Worm (Caenorhabditis elegans) whole organism, L4 larva: Measurements from ENCODE around the gene tag-77.

Source experiments
- aha-1 ChIP-seq: fragments of 150-350 bp; peaks from one replicate; lab custom pipeline; 2014; ENCODE audit warnings: missing biosample characterization, missing genetic modification characterization
- ama-1 ChIP-seq: fragments of 150-350 bp; optimal IDR thresholded peaks from 2 replicates; lab custom pipeline; 2014; ENCODE audit warnings: inconsistent platforms, mixed read lengths
- ces-1 ChIP-seq: fragments of 150-350 bp; sonication (generic microtip); optimal IDR thresholded peaks from 4 replicates; lab custom pipeline; 2014; ENCODE audit warnings: missing biosample characterization, missing genetic modification reagents, missing genetic modification characterization
- daf-16 ChIP-seq, 3 experiments: sonication (generic microtip); optimal IDR thresholded peaks; 2 replicates each; lab custom pipeline; 2016 to 2017; ENCODE audit warnings: missing genetic modification characterization in 3 of 3, missing genetic modification reagents in 3 of 3, mild to moderate bottlenecking in 2 of 3, missing compliant biosample characterization in 2 of 3, missing biosample characterization in 1 of 3, moderate library complexity in 1 of 3
- fkh-10 ChIP-seq: fragments of 150-350 bp; optimal IDR thresholded peaks from 2 replicates; lab custom pipeline; 2014; ENCODE audit warnings: missing biosample characterization, missing genetic modification reagents, missing genetic modification characterization
- fos-1 ChIP-seq: fragments of 150-350 bp; optimal IDR thresholded peaks from 2 replicates; lab custom pipeline; 2014; ENCODE audit warnings: missing biosample characterization, missing genetic modification characterization
- lin-38 ChIP-seq: fragments of 200-800 bp; sonication (Bioruptor generic); IDR thresholded peaks from 2 replicates; pipeline ENCODE4 v1.3.6; 2022; ENCODE audit warnings: missing genetic modification reagents, missing genetic modification characterization, missing compliant biosample characterization
- nhr-237 ChIP-seq: sonication (generic microtip); optimal IDR thresholded peaks from 2 replicates; lab custom pipeline; 2017; ENCODE audit warnings: missing biosample characterization, missing genetic modification characterization
- nhr-25 ChIP-seq: sonication (generic microtip); optimal IDR thresholded peaks from 2 replicates; lab custom pipeline; 2017; ENCODE audit warnings: missing genetic modification characterization, mild to moderate bottlenecking, missing compliant biosample characterization, antibody characterized with exemption, moderate library complexity, borderline replicate concordance; ENCODE audit not compliant: insufficient read depth
- nhr-76 ChIP-seq: fragments of 150-350 bp; optimal IDR thresholded peaks from 2 replicates; lab custom pipeline; 2014; ENCODE audit warnings: missing biosample characterization, missing genetic modification characterization
- snpc-4 ChIP-seq: fragments of 150-350 bp; optimal IDR thresholded peaks from 2 replicates; lab custom pipeline; 2014; ENCODE audit warnings: missing biosample characterization, missing genetic modification characterization
- unc-62 ChIP-seq, 3 experiments: fragments of 150-350 bp in 1 of 3; sonication (generic microtip); optimal IDR thresholded peaks in 2 of 3; peaks in 1 of 3; 1 replicate in 1 of 3; 2 replicates in 2 of 3; lab custom pipeline; 2014 to 2017; ENCODE audit warnings: missing biosample characterization in 3 of 3, missing genetic modification characterization in 3 of 3, missing genetic modification reagents in 3 of 3, missing genotype in 1 of 3
- ztf-11 ChIP-seq: fragments of 150-350 bp; optimal IDR thresholded peaks from 2 replicates; lab custom pipeline; 2014; ENCODE audit warnings: missing biosample characterization, missing genetic modification characterization
- ztf-7 ChIP-seq: fragments of 150-350 bp; optimal IDR thresholded peaks from 2 replicates; lab custom pipeline; 2014; ENCODE audit warnings: missing biosample characterization, missing genetic modification characterization

- TF ChIP-seq aha-1 (tag; lab: Kevin White, UChicago) (peak; percentile 94), ces-1 (no peak), ama-1 (no peak), nhr-237 (tag; lab: Kevin White, UChicago) (no peak), daf-16 (GFP tag; optimal IDR thresholded peaks at IDR 0.05; lab: Kevin White, UChicago) (no peak), daf-16 (tag; optimal IDR thresholded peaks at IDR 0.05; lab: Kevin White, UChicago) (no peak), snpc-4 (tag; lab: Kevin White, UChicago) (no peak), nhr-76 (tag; lab: Kevin White, UChicago) (no peak), fkh-10 (no peak), fos-1 (tag; lab: Kevin White, UChicago) (no peak), unc-62 (GFP tag; optimal IDR thresholded peaks at IDR 0.05 in 1 of 2; lab: Kevin White, UChicago) (no peak), unc-62 (tag; optimal IDR thresholded peaks at IDR 0.05; lab: Kevin White, UChicago) (no peak), lin-38 (GFP tag; lab: Robert Waterston, UW) (no peak), ztf-11 (tag; lab: Kevin White, UChicago) (no peak), nhr-25 (tag; lab: Kevin White, UChicago) (peak; percentile 18), ztf-7 (tag; lab: Kevin White, UChicago) (no peak)
Observed at ce11 chrIV:8529039-8529438, 18.7 kb upstream of the tag-77 start.
